Fruit fly (Drosophila melanogaster) Kc167 (cell line): ENCODE results near the gene vib.

ENCODE experiments used
- insv ChIP-seq: fragments of >200 bp; optimal IDR thresholded peaks from 3 replicates; lab custom pipeline; 2018; ENCODE audit warnings: missing external identifiers
- psq ChIP-seq: fragments of >200 bp; optimal IDR thresholded peaks from 2 replicates; lab custom pipeline; 2017; ENCODE audit warnings: missing external identifiers

DNA sequence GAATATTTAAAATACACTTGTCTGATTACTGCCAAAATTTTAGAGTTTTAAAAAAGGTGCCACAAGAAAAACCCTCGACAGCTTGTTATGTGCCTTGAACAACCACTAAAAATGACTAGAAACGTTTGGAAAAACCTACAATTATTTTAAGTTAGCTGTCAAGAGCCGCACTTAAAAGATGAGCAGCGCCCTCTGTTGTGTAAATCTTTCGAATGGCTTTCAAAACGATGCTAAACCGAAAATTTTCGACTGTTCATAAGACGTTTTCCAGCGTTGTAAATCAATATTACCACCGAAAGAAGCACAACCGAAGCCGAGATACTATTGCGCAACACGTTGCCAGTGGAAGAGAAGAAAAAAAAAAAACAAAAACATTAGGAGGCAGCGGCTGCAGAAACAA is 44.7 kb upstream of the vib start:
- TF ChIP-seq psq (no peak), insv (no peak)
